Fruit fly (Drosophila melanogaster) whole organism, embryonic: ENCODE results near the gene Zaf1.

ENCODE experiments used
- CG10565 ChIP-seq: fragments of 200-800 bp; sonication (Bioruptor generic); optimal IDR thresholded peaks from 3 replicates; lab custom pipeline; 2016; ENCODE audit warnings: missing biosample characterization, mild to moderate bottlenecking, missing genetic modification characterization
- CG11085 ChIP-seq: fragments of 200-800 bp; sonication (Bioruptor generic); IDR thresholded peaks from 2 replicates; pipeline ENCODE4 v1.3.6; 2022; ENCODE audit warnings: missing biosample characterization, missing genetic modification characterization
- CG11247 ChIP-seq: fragments of 200-800 bp; sonication (Bioruptor generic); IDR thresholded peaks from 2 replicates; pipeline ENCODE4 v1.3.6; 2022; ENCODE audit warnings: missing biosample characterization, missing genetic modification characterization
- CG12744 ChIP-seq: fragments of 200-800 bp; sonication (Bioruptor generic); optimal IDR thresholded peaks from 2 replicates; lab custom pipeline; 2016; ENCODE audit warnings: missing biosample characterization, missing genetic modification characterization
- CG13424 ChIP-seq: fragments of 200-800 bp; sonication (Bioruptor generic); optimal IDR thresholded peaks from 2 replicates; lab custom pipeline; 2019; ENCODE audit warnings: missing biosample characterization, mild to moderate bottlenecking, missing genetic modification characterization, moderate library complexity
- CG14860 ChIP-seq: fragments of 200-800 bp; sonication (Bioruptor generic); IDR thresholded peaks from 3 replicates; pipeline ENCODE4 v1.3.6; 2022; ENCODE audit warnings: missing biosample characterization, missing genetic modification characterization; ENCODE audit not compliant: partially characterized antibody
- CG15601 ChIP-seq: fragments of 200-800 bp; sonication (Bioruptor generic); optimal IDR thresholded peaks from 3 replicates; lab custom pipeline; 2019; ENCODE audit warnings: missing biosample characterization, mild to moderate bottlenecking, missing genetic modification characterization, moderate library complexity
- CG16815 ChIP-seq: fragments of 200-800 bp; sonication (Bioruptor generic); optimal IDR thresholded peaks from 3 replicates; lab custom pipeline; 2017; ENCODE audit warnings: missing biosample characterization, mild to moderate bottlenecking, missing genetic modification characterization
- CG17385 ChIP-seq: fragments of 200-800 bp; sonication (Bioruptor generic); optimal IDR thresholded peaks from 3 replicates; lab custom pipeline; 2018; ENCODE audit warnings: missing biosample characterization, mild to moderate bottlenecking, missing genetic modification characterization
- CG18011 ChIP-seq: fragments of 200-800 bp; sonication (Bioruptor generic); optimal IDR thresholded peaks from 2 replicates; lab custom pipeline; 2017; ENCODE audit warnings: missing biosample characterization, missing genetic modification characterization, mild to moderate bottlenecking, moderate library complexity, missing genotype
- CG18764 ChIP-seq: fragments of 200-800 bp; sonication (Bioruptor generic); optimal IDR thresholded peaks from 3 replicates; lab custom pipeline; 2016; ENCODE audit warnings: missing biosample characterization, missing genetic modification characterization
- CG2875 ChIP-seq: fragments of 200-800 bp; sonication (Bioruptor generic); optimal IDR thresholded peaks from 2 replicates; lab custom pipeline; 2017; ENCODE audit warnings: missing biosample characterization, mild to moderate bottlenecking, missing genetic modification characterization, missing genetic modification reagents
- CG2889 ChIP-seq: fragments of 200-800 bp; sonication (Bioruptor generic); IDR thresholded peaks from 3 replicates; pipeline ENCODE4 v1.3.6; 2022; ENCODE audit warnings: missing biosample characterization, missing genetic modification characterization
- CG31365 ChIP-seq: fragments of 200-800 bp; sonication (Bioruptor generic); optimal IDR thresholded peaks from 2 replicates; lab custom pipeline; 2018; ENCODE audit warnings: missing biosample characterization, mild to moderate bottlenecking, missing genetic modification characterization
- CG31388 ChIP-seq: fragments of 200-800 bp; sonication (Bioruptor generic); optimal IDR thresholded peaks from 2 replicates; lab custom pipeline; 2016; ENCODE audit warnings: missing biosample characterization, missing genetic modification characterization
- CG33557 ChIP-seq: fragments of 200-800 bp; sonication (Bioruptor generic); optimal IDR thresholded peaks from 2 replicates; lab custom pipeline; 2019; ENCODE audit warnings: missing biosample characterization, mild to moderate bottlenecking, missing genetic modification characterization, moderate library complexity
- CHES-1-like ChIP-seq: fragments of 200-800 bp; sonication (Bioruptor generic); optimal IDR thresholded peaks from 2 replicates; lab custom pipeline; 2016; ENCODE audit warnings: missing biosample characterization, missing genetic modification characterization
- D19A ChIP-seq: fragments of 200-800 bp; optimal IDR thresholded peaks from 3 replicates; lab custom pipeline; 2019; ENCODE audit warnings: missing biosample characterization, mild to moderate bottlenecking, missing genetic modification characterization, moderate library complexity
- Dad ChIP-seq: fragments of 200-800 bp; sonication (Bioruptor generic); optimal IDR thresholded peaks from 3 replicates; lab custom pipeline; 2016; ENCODE audit warnings: missing biosample characterization, missing genetic modification characterization
- Dbx ChIP-seq: fragments of 200-800 bp; sonication (Bioruptor generic); IDR thresholded peaks from 3 replicates; pipeline ENCODE4 v1.3.6; 2022; ENCODE audit warnings: missing biosample characterization, missing genetic modification characterization
- Eip74EF ChIP-seq, 2 experiments: fragments of 200-800 bp in 1 of 2; fragments of >200 bp in 1 of 2; sonication (Bioruptor generic) in 1 of 2; optimal IDR thresholded peaks; 2 replicates each; lab custom pipeline; 2017 to 2019; ENCODE audit warnings: missing biosample characterization in 2 of 2, missing genetic modification characterization in 2 of 2, mild to moderate bottlenecking in 1 of 2, moderate library complexity in 1 of 2
- HHEX ChIP-seq: fragments of 200-800 bp; sonication (Bioruptor generic); optimal IDR thresholded peaks from 3 replicates; lab custom pipeline; 2017; ENCODE audit warnings: missing biosample characterization, mild to moderate bottlenecking, missing genetic modification characterization, missing genetic modification reagents
- Hand ChIP-seq: fragments of 200-800 bp; sonication (Bioruptor generic); optimal IDR thresholded peaks from 2 replicates; lab custom pipeline; 2017; ENCODE audit warnings: mild to moderate bottlenecking, missing biosample characterization, missing genetic modification reagents, missing genetic modification characterization
- Hey ChIP-seq: fragments of 200-800 bp; sonication (Bioruptor generic); optimal IDR thresholded peaks from 3 replicates; lab custom pipeline; 2018; ENCODE audit warnings: missing biosample characterization, mild to moderate bottlenecking, missing genetic modification characterization
- Hr39 ChIP-seq: fragments of >200 bp; optimal IDR thresholded peaks from 2 replicates; lab custom pipeline; 2017
- NfI ChIP-seq: fragments of 200-800 bp; sonication (Bioruptor generic); optimal IDR thresholded peaks from 3 replicates; lab custom pipeline; 2018; ENCODE audit warnings: missing biosample characterization, mild to moderate bottlenecking, missing genetic modification characterization, moderate library complexity
- Ssrp ChIP-seq: fragments of 200-800 bp; sonication (Bioruptor generic); optimal IDR thresholded peaks from 2 replicates; lab custom pipeline; 2018; ENCODE audit warnings: missing biosample characterization, mild to moderate bottlenecking, missing genetic modification characterization, moderate library complexity
- Xbp1 ChIP-seq: fragments of 200-800 bp; sonication (Bioruptor generic); optimal IDR thresholded peaks from 3 replicates; lab custom pipeline; 2016; ENCODE audit warnings: missing biosample characterization, mild to moderate bottlenecking, missing genetic modification characterization
- abd-A ChIP-seq: fragments of 200-800 bp; sonication (Bioruptor generic); optimal IDR thresholded peaks from 3 replicates; lab custom pipeline; 2019; ENCODE audit warnings: missing biosample characterization, mild to moderate bottlenecking, missing genetic modification characterization, moderate library complexity
- amos ChIP-seq: fragments of 200-800 bp; sonication (Bioruptor generic); IDR thresholded peaks from 2 replicates; pipeline ENCODE4 v1.3.6; 2022; ENCODE audit warnings: missing biosample characterization, missing genetic modification characterization; ENCODE audit not compliant: partially characterized antibody
- cad ChIP-seq: fragments of >200 bp; optimal IDR thresholded peaks from 2 replicates; lab custom pipeline; 2017; ENCODE audit warnings: missing biosample characterization, missing genetic modification characterization
- chm ChIP-seq: fragments of 200-800 bp; sonication (Bioruptor generic); IDR thresholded peaks from 2 replicates; pipeline ENCODE4 v1.3.6; 2022; ENCODE audit warnings: missing biosample characterization, missing genetic modification characterization
- disco-r ChIP-seq: fragments of 200-800 bp; sonication (Bioruptor generic); optimal IDR thresholded peaks from 2 replicates; lab custom pipeline; 2016; ENCODE audit warnings: missing biosample characterization, missing genetic modification characterization
- dysf ChIP-seq: fragments of 200-800 bp; sonication (Bioruptor generic); IDR thresholded peaks from 3 replicates; pipeline ENCODE4 v1.3.6; 2022; ENCODE audit warnings: missing biosample characterization, missing genetic modification characterization
- hb ChIP-seq: fragments of 200-800 bp; sonication (Bioruptor generic); IDR thresholded peaks from 3 replicates; pipeline ENCODE4 v1.3.6; 2022; ENCODE audit warnings: missing biosample characterization, missing genetic modification characterization; ENCODE audit not compliant: partially characterized antibody
- hbn ChIP-seq: fragments of 200-800 bp; sonication (Bioruptor generic); IDR thresholded peaks from 2 replicates; pipeline ENCODE4 v1.3.6; 2022; ENCODE audit warnings: missing biosample characterization, missing genetic modification characterization; ENCODE audit not compliant: partially characterized antibody
- jumu ChIP-seq: fragments of 200-800 bp; sonication (Bioruptor generic); optimal IDR thresholded peaks from 3 replicates; lab custom pipeline; 2016; ENCODE audit warnings: missing biosample characterization, missing genetic modification characterization
- kay ChIP-seq: fragments of 200-800 bp; sonication (Bioruptor generic); optimal IDR thresholded peaks from 2 replicates; lab custom pipeline; 2016; ENCODE audit warnings: missing biosample characterization, missing genetic modification characterization
- lilli ChIP-seq: fragments of 200-800 bp; sonication (Bioruptor generic); optimal IDR thresholded peaks from 3 replicates; lab custom pipeline; 2016; ENCODE audit warnings: missing biosample characterization, missing genetic modification characterization
- lmd ChIP-seq: fragments of 200-800 bp; sonication (Bioruptor generic); IDR thresholded peaks from 2 replicates; pipeline ENCODE4 v1.3.6; 2022; ENCODE audit warnings: missing biosample characterization, missing genetic modification characterization
- nerfin-1 ChIP-seq: fragments of 200-800 bp; sonication (Bioruptor generic); optimal IDR thresholded peaks from 3 replicates; lab custom pipeline; 2019; ENCODE audit warnings: missing biosample characterization, mild to moderate bottlenecking, missing genetic modification characterization, moderate library complexity
- oc ChIP-seq: fragments of 200-800 bp; sonication (Bioruptor generic); optimal IDR thresholded peaks from 2 replicates; lab custom pipeline; 2018; ENCODE audit warnings: missing biosample characterization, mild to moderate bottlenecking, missing genetic modification characterization, moderate library complexity
- phol ChIP-seq: fragments of 200-800 bp; sonication (Bioruptor generic); optimal IDR thresholded peaks from 3 replicates; lab custom pipeline; 2018; ENCODE audit warnings: missing biosample characterization, mild to moderate bottlenecking, missing genetic modification characterization, moderate library complexity
- run ChIP-seq: fragments of 200-800 bp; sonication (Bioruptor generic); optimal IDR thresholded peaks from 3 replicates; lab custom pipeline; 2018; ENCODE audit warnings: missing biosample characterization, mild to moderate bottlenecking, missing genetic modification characterization
- sens ChIP-seq: fragments of 200-800 bp; sonication (Bioruptor generic); peaks from one replicate; lab custom pipeline; 2016; ENCODE audit warnings: missing biosample characterization, missing genetic modification characterization
- slou ChIP-seq: fragments of 200-800 bp; sonication (Bioruptor generic); optimal IDR thresholded peaks from 3 replicates; lab custom pipeline; 2016; ENCODE audit warnings: missing biosample characterization, missing genetic modification characterization
- sqz ChIP-seq: fragments of 200-800 bp; sonication (Bioruptor generic); optimal IDR thresholded peaks from 3 replicates; lab custom pipeline; 2018; ENCODE audit warnings: missing biosample characterization, mild to moderate bottlenecking, missing genetic modification characterization
- vfl ChIP-seq: fragments of 200-800 bp; sonication (Bioruptor generic); optimal IDR thresholded peaks from 2 replicates; lab custom pipeline; 2016; ENCODE audit warnings: missing biosample characterization, missing genetic modification characterization
- wdn ChIP-seq: fragments of 200-800 bp; sonication (Bioruptor generic); IDR thresholded peaks from 2 replicates; pipeline ENCODE4 v1.3.6; 2022; ENCODE audit warnings: missing biosample characterization, missing genetic modification characterization
- wek ChIP-seq: fragments of 200-800 bp; sonication (Bioruptor generic); optimal IDR thresholded peaks from 3 replicates; lab custom pipeline; 2018; ENCODE audit warnings: missing biosample characterization, mild to moderate bottlenecking, missing genetic modification characterization, moderate library complexity
- zfh1 ChIP-seq: fragments of 200-800 bp; sonication (Bioruptor generic); IDR thresholded peaks from 3 replicates; pipeline ENCODE4 v1.3.6; 2022; ENCODE audit warnings: missing biosample characterization, missing genetic modification characterization

Zaf1 gene

dm6 chr3R:11649449-11649848 lies 24.0 kb upstream of the Zaf1 start (continued):
- TF ChIP-seq kay (GFP tag; lab: Kevin White, UChicago) = peak; percentile 84
- TF ChIP-seq CG17385 = peak; percentile 93
- peak; percentile 98 for TF ChIP-seq lmd (GFP tag; lab: Robert Waterston, UW)
- peak; percentile 81 for TF ChIP-seq nerfin-1 (tag; lab: Kevin White, UChicago)
- peak; percentile 93 for TF ChIP-seq slou
- no peak for TF ChIP-seq cad (GFP tag; lab: Kevin White, UChicago)
- TF ChIP-seq CG11085 (GFP tag; lab: Robert Waterston, UW) = peak; percentile 96
- peak; percentile 99 for TF ChIP-seq sens (GFP tag; lab: Kevin White, UChicago)
- TF ChIP-seq CG31365 (tag; lab: Kevin White, UChicago) = peak; percentile 84
- TF ChIP-seq dysf = peak; percentile 98
- TF ChIP-seq CG12744 = peak; percentile 96
- no peak for TF ChIP-seq hbn (GFP tag; lab: Robert Waterston, UW)
- peak; percentile 98 for TF ChIP-seq Xbp1 (GFP tag; lab: Kevin White, UChicago)
- TF ChIP-seq CG10565 = peak; percentile 83
- TF ChIP-seq lilli (GFP tag; lab: Kevin White, UChicago) = peak; percentile 99
- peak; percentile 92 for TF ChIP-seq CG18764 (GFP tag; lab: Kevin White, UChicago)
- peak; percentile 94 for TF ChIP-seq disco-r (GFP tag; lab: Kevin White, UChicago)
- TF ChIP-seq zfh1 (GFP tag; lab: Robert Waterston, UW) = peak; percentile 97
- TF ChIP-seq chm = peak; percentile 95
- TF ChIP-seq CG15601 = peak; percentile 63
- peak; percentile 84 for TF ChIP-seq wek
- peak; percentile 89 for TF ChIP-seq Hand
- peak; percentile 98 for TF ChIP-seq CG11247 (GFP tag; lab: Robert Waterston, UW)
- TF ChIP-seq hb (GFP tag; lab: Robert Waterston, UW) = no peak
- peak; percentile 89 for TF ChIP-seq Ssrp (tag; lab: Kevin White, UChicago)
- peak; percentile 83 for TF ChIP-seq D19A (tag; lab: Kevin White, UChicago)
- peak; percentile 93 for TF ChIP-seq oc
- TF ChIP-seq jumu = peak; percentile 96
- peak; percentile 95 for TF ChIP-seq CG2889 (GFP tag; lab: Robert Waterston, UW)
- TF ChIP-seq HHEX (GFP tag; lab: Kevin White, UChicago) = peak; percentile 94
- TF ChIP-seq abd-A = peak; percentile 52
- TF ChIP-seq amos = no peak
- TF ChIP-seq sqz = peak; percentile 91
- no peak for TF ChIP-seq Hr39
- TF ChIP-seq CG16815 (GFP tag; lab: Kevin White, UChicago) = peak; percentile 90
- peak; percentile 96 for TF ChIP-seq Dad (GFP tag; lab: Kevin White, UChicago)
- peak in 1 of 2 experiments; percentile 81 for TF ChIP-seq Eip74EF (GFP tag; optimal IDR thresholded peaks at IDR 0.05; lab: Kevin White, UChicago)
- peak; percentile 88 for TF ChIP-seq phol (tag; lab: Kevin White, UChicago)
- TF ChIP-seq CHES-1-like = peak; percentile 98
- TF ChIP-seq NfI (GFP tag; lab: Kevin White, UChicago) = peak; percentile 98
- no peak for TF ChIP-seq CG14860 (GFP tag; lab: Robert Waterston, UW)
- TF ChIP-seq CG33557 = peak; percentile 58
- peak; percentile 89 for TF ChIP-seq Hey (tag; lab: Kevin White, UChicago)
- TF ChIP-seq CG18011 (GFP tag; lab: Kevin White, UChicago) = peak; percentile 85
- TF ChIP-seq vfl (GFP tag; lab: Kevin White, UChicago) = peak; percentile 97
- peak; percentile 94 for TF ChIP-seq CG31388 (GFP tag; lab: Kevin White, UChicago)
- peak; percentile 98 for TF ChIP-seq wdn (GFP tag; lab: Robert Waterston, UW)
- TF ChIP-seq Dbx = peak; percentile 98
- TF ChIP-seq CG2875 (GFP tag; lab: Kevin White, UChicago) = peak; percentile 82
- peak; percentile 96 for TF ChIP-seq CG13424 (tag; lab: Kevin White, UChicago)
- TF ChIP-seq run (tag; lab: Kevin White, UChicago) = peak; percentile 86
